Worm (Caenorhabditis elegans): ENCODE measurements around the gene unc-36.

DNA sequence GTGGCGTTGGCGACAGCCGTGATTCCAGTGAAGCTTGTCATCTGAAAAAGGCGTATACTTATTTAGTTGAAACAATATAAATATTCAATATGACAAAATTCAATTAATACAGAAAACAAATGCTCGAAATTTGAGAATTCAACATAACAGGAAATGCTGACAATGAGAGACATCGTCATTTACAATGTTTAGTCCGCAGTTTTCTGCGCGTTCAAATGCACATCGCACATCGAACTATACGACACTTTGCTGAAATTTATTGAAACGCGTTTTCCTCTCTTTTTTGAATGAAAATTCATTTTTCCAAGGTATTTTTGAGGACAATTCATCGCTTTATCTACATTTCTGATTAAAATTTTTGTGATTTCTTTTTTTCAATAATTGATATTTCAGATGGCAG, 43.0 kb upstream of the unc-36 start, which contains the start of the genes pbs-6 and cids-1:
- TF ChIP-seq dve-1 (tag; optimal IDR thresholded peaks at IDR 0.05) (no peak), hlh-8 (tag; optimal IDR thresholded peaks at IDR 0.05) (no peak), nhr-11 (tag; optimal IDR thresholded peaks at IDR 0.05) (no peak), unc-3 (GFP tag; conservative IDR thresholded peaks at IDR 0.05) (no peak), unc-3 (tag; optimal IDR thresholded peaks at IDR 0.05) (no peak), pha-4 (tag; optimal IDR thresholded peaks at IDR 0.05) (no peak)

Data from whole organism, late embryonic.